Worm (Caenorhabditis elegans) whole organism, mixed stage, embryonic: Measurements from ENCODE around the gene sri-32.
"Not testable (repeated sequence)": the region's sequence is repeated elsewhere in the genome, so short reads cannot be mapped to it uniquely, and the experiment has no call there.

Experiments used
- M03D4.4 ChIP-seq: sonication (generic microtip); optimal IDR thresholded peaks from 2 replicates; lab custom pipeline; 2017; ENCODE audit warnings: mild to moderate bottlenecking, missing genetic modification characterization, missing compliant biosample characterization
- bed-3 ChIP-seq: fragments of 200-800 bp; sonication (Bioruptor generic); optimal IDR thresholded peaks from 3 replicates; lab custom pipeline; 2018; ENCODE audit warnings: mild to moderate bottlenecking, missing genetic modification characterization, moderate library complexity, missing compliant biosample characterization
- blmp-1 ChIP-seq: fragments of 150-350 bp; optimal IDR thresholded peaks from 2 replicates; lab custom pipeline; 2014; ENCODE audit warnings: missing biosample characterization, missing genetic modification characterization
- ceh-39 ChIP-seq: fragments of 150-350 bp; optimal IDR thresholded peaks from 2 replicates; lab custom pipeline; 2014; ENCODE audit warnings: missing biosample characterization, missing genetic modification characterization
- ceh-43 ChIP-seq: fragments of 200-800 bp; sonication (Bioruptor generic); optimal IDR thresholded peaks from 2 replicates; lab custom pipeline; 2018; ENCODE audit warnings: mild to moderate bottlenecking, missing genetic modification characterization, moderate library complexity, missing compliant biosample characterization
- ceh-83 ChIP-seq: fragments of 200-800 bp; sonication (Bioruptor generic); optimal IDR thresholded peaks from 2 replicates; lab custom pipeline; 2018; ENCODE audit warnings: mild to moderate bottlenecking, missing genetic modification characterization, missing compliant biosample characterization
- ces-1 ChIP-seq: fragments of 150-350 bp; optimal IDR thresholded peaks from 2 replicates; lab custom pipeline; 2014; ENCODE audit warnings: missing biosample characterization, missing genetic modification reagents, missing genetic modification characterization
- drap-1 ChIP-seq: fragments of 200-800 bp; sonication (Bioruptor generic); optimal IDR thresholded peaks from 3 replicates; lab custom pipeline; 2018; ENCODE audit warnings: mild to moderate bottlenecking, missing genetic modification characterization, missing compliant biosample characterization
- elt-1 ChIP-seq: sonication (generic microtip); optimal IDR thresholded peaks from 2 replicates; lab custom pipeline; 2017; ENCODE audit warnings: missing genetic modification characterization, mild to moderate bottlenecking, missing compliant biosample characterization, antibody characterized with exemption, moderate library complexity, borderline replicate concordance; ENCODE audit not compliant: insufficient read depth
- elt-3 ChIP-seq: fragments of 150-350 bp; optimal IDR thresholded peaks from 2 replicates; lab custom pipeline; 2014; ENCODE audit warnings: missing biosample characterization, missing genetic modification characterization
- flh-1 ChIP-seq: fragments of 200-800 bp; sonication (Bioruptor generic); optimal IDR thresholded peaks from 2 replicates; lab custom pipeline; 2018; ENCODE audit warnings: mild to moderate bottlenecking, missing genetic modification characterization, moderate library complexity, missing compliant biosample characterization
- ham-2 ChIP-seq: fragments of 200-800 bp; sonication (Bioruptor generic); optimal IDR thresholded peaks from 2 replicates; lab custom pipeline; 2018; ENCODE audit warnings: mild to moderate bottlenecking, missing genetic modification characterization, missing compliant biosample characterization
- lin-13 ChIP-seq: fragments of 150-350 bp; optimal IDR thresholded peaks from 2 replicates; lab custom pipeline; 2014; ENCODE audit warnings: missing biosample characterization, missing genetic modification characterization
- lin-32 ChIP-seq: fragments of 200-800 bp; sonication (Bioruptor generic); optimal IDR thresholded peaks from 2 replicates; lab custom pipeline; 2018; ENCODE audit warnings: mild to moderate bottlenecking, missing genetic modification characterization, missing compliant biosample characterization
- lsy-2 ChIP-seq: fragments of 150-350 bp; optimal IDR thresholded peaks from 2 replicates; lab custom pipeline; 2014; ENCODE audit warnings: missing biosample characterization, missing genetic modification characterization
- mab-5 ChIP-seq: fragments of 150-350 bp; optimal IDR thresholded peaks from 2 replicates; lab custom pipeline; 2014; ENCODE audit warnings: missing biosample characterization, missing genetic modification characterization
- mep-1 ChIP-seq: fragments of 150-350 bp; optimal IDR thresholded peaks from 2 replicates; lab custom pipeline; 2017; ENCODE audit warnings: missing biosample characterization, missing genetic modification reagents, missing genetic modification characterization, inconsistent platforms
- mls-2 ChIP-seq: sonication (generic microtip); optimal IDR thresholded peaks from 2 replicates; lab custom pipeline; 2016; ENCODE audit warnings: mild to moderate bottlenecking, missing genetic modification characterization, moderate library complexity, missing compliant biosample characterization
- nhr-12 ChIP-seq: fragments of 150-350 bp; optimal IDR thresholded peaks from 2 replicates; lab custom pipeline; 2014; ENCODE audit warnings: missing biosample characterization, missing genetic modification characterization
- nhr-2 ChIP-seq: fragments of 150-350 bp; optimal IDR thresholded peaks from 2 replicates; lab custom pipeline; 2014; ENCODE audit warnings: missing biosample characterization, missing genetic modification characterization
- nhr-28 ChIP-seq: fragments of 150-350 bp; optimal IDR thresholded peaks from 2 replicates; lab custom pipeline; 2014; ENCODE audit warnings: missing biosample characterization, missing genetic modification characterization
- nhr-76 ChIP-seq: sonication (generic microtip); optimal IDR thresholded peaks from 2 replicates; lab custom pipeline; 2017; ENCODE audit warnings: missing biosample characterization, missing genetic modification characterization
- pha-4 ChIP-seq: fragments of 150-350 bp; optimal IDR thresholded peaks from 2 replicates; lab custom pipeline; 2018; ENCODE audit warnings: missing biosample characterization, missing genetic modification reagents, missing genetic modification characterization
- snpc-4 ChIP-seq: fragments of 150-350 bp; optimal IDR thresholded peaks from 2 replicates; lab custom pipeline; 2014; ENCODE audit warnings: missing biosample characterization, missing genetic modification characterization
- sptf-1 ChIP-seq: sonication (generic microtip); optimal IDR thresholded peaks from 2 replicates; lab custom pipeline; 2017; ENCODE audit warnings: mild to moderate bottlenecking, missing genetic modification characterization, moderate library complexity, missing compliant biosample characterization
- tbx-8 ChIP-seq: fragments of 200-800 bp; sonication (Bioruptor generic); optimal IDR thresholded peaks from 2 replicates; lab custom pipeline; 2018; ENCODE audit warnings: mild to moderate bottlenecking, missing genetic modification characterization, moderate library complexity, missing compliant biosample characterization
- unc-120 ChIP-seq: sonication (generic microtip); optimal IDR thresholded peaks from 2 replicates; lab custom pipeline; 2017; ENCODE audit warnings: missing genetic modification characterization, missing compliant biosample characterization; ENCODE audit not compliant: poor library complexity, severe bottlenecking
- unc-39 ChIP-seq: fragments of 150-350 bp; optimal IDR thresholded peaks from 2 replicates; lab custom pipeline; 2014; ENCODE audit warnings: missing biosample characterization, missing genetic modification characterization
- zip-8 ChIP-seq: fragments of 150-350 bp; optimal IDR thresholded peaks from 2 replicates; lab custom pipeline; 2014; ENCODE audit warnings: missing biosample characterization, missing genetic modification characterization
- ztf-11 ChIP-seq: fragments of 150-350 bp; optimal IDR thresholded peaks from 2 replicates; lab custom pipeline; 2014; ENCODE audit warnings: missing biosample characterization, missing genetic modification characterization

sri-32 gene

ce11 chrII:3148404-3148803 lies 5.9 kb downstream of the sri-32 start:
- TF ChIP-seq mls-2 (tag; lab: Kevin White, UChicago) = no peak
- no peak for TF ChIP-seq bed-3 (GFP tag; lab: Kevin White, UChicago)
- no peak for TF ChIP-seq pha-4 (tag; lab: Kevin White, UChicago)
- TF ChIP-seq blmp-1 (tag; lab: Kevin White, UChicago) = no peak
- no peak for TF ChIP-seq lin-32
- TF ChIP-seq lsy-2 = no peak
- no peak for TF ChIP-seq mab-5
- TF ChIP-seq snpc-4 (tag; lab: Kevin White, UChicago) = no peak
- no peak for TF ChIP-seq M03D4.4 (tag; lab: Kevin White, UChicago)
- TF ChIP-seq ztf-11 (tag; lab: Kevin White, UChicago) = no peak
- no peak for TF ChIP-seq nhr-2
- no peak for TF ChIP-seq ceh-39 (tag; lab: Kevin White, UChicago)
- no peak for TF ChIP-seq flh-1 (GFP tag; lab: Kevin White, UChicago)
- no peak for TF ChIP-seq tbx-8 (GFP tag; lab: Kevin White, UChicago)
- TF ChIP-seq nhr-12 = no peak
- TF ChIP-seq lin-13 (tag; lab: Kevin White, UChicago) = no peak

DNA sequence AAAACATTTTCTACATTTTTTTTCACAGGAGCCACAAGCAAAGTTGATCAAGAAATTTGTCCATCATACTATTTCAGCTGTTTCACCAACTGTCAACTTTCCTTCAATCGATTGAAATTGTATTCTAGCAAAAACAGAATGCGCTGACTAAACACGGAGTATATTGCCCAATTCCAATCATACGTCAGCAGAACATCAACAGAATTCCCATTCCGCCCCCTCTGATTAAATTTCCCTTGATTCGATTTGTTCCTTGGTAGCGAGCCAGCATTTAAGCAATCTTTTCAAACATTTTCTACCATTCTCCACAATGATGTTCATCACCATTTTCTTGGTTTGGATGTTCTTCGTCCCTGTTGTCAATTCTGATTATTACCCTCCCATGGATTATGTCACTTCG lies 8.4 kb downstream of the sri-32 start, which contains the start of gene T10D4.15:
Gene T10D4.15, plus strand, starts transcription at position 301 of the 400 bp plus-strand sequence.
- TF ChIP-seq tbx-8 (GFP tag; lab: Kevin White, UChicago) (no peak), bed-3 (GFP tag; lab: Kevin White, UChicago) (no peak), snpc-4 (tag; lab: Kevin White, UChicago) (no peak), pha-4 (tag; lab: Kevin White, UChicago) (no peak), lsy-2 (no peak), mep-1 (tag; lab: Kevin White, UChicago) (no peak), ztf-11 (tag; lab: Kevin White, UChicago) (no peak), nhr-12 (no peak), mab-5 (no peak), ces-1 (GFP tag; lab: Kevin White, UChicago) (no peak), ham-2 (GFP tag; lab: Kevin White, UChicago) (no peak), nhr-2 (no peak), mls-2 (tag; lab: Kevin White, UChicago) (no peak), elt-3 (tag; lab: Kevin White, UChicago) (no peak), drap-1 (GFP tag; lab: Kevin White, UChicago) (no peak), nhr-28 (tag; lab: Kevin White, UChicago) (no peak)
- TF ChIP-seq, all 35 proteins: peak for 0

ce11 chrII:3144552-3144951 lies 9.7 kb downstream of the sri-32 start, which contains the start of gene sri-43:
sri-43 (minus strand) TSS chrII:3144652.
- not testable (repeated sequence) for TF ChIP-seq mep-1, unc-120, sptf-1 (tag; lab: Kevin White, UChicago)

- TF ChIP-seq ceh-83 (GFP tag; lab: Kevin White, UChicago); ceh-39 (tag; lab: Kevin White, UChicago); sptf-1 (tag; lab: Kevin White, UChicago): not testable (repeated sequence)
Measured at ce11 chrII:3142855-3143254, 11.4 kb downstream of the sri-32 start, which contains the start of gene sri-42. sri-42 (minus strand) TSS chrII:3142955.

DNA sequence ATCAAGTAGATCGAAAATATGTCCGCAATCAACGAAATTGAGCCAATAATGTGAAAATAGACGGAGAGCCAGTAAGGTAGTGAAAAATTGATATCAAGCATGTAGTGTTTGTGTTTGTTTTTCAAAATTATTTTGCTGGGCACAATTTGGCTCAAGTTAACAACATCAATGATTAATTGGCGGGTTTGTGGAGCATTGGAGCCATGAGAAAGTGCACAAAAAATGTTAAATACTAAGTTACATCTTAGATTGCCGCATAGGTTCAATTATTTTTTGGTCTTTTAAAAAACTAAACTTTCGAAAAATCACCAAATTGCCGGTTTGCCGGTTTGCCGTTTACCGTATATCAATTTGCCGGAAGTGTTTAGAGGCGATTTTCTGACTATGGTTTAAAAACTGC lies 16.5 kb downstream of the sri-32 start, which contains the start of gene sri-54:
Gene sri-54, minus strand, starts transcription at position 101 of the 400 bp plus-strand sequence.
- TF ChIP-seq mab-5 (no peak), bed-3 (GFP tag; lab: Kevin White, UChicago) (no peak), nhr-28 (tag; lab: Kevin White, UChicago) (no peak), drap-1 (GFP tag; lab: Kevin White, UChicago) (no peak), ceh-43 (GFP tag; lab: Kevin White, UChicago) (no peak), unc-120 (tag; lab: Kevin White, UChicago) (no peak), elt-1 (tag; lab: Kevin White, UChicago) (no peak), zip-8 (tag; lab: Kevin White, UChicago) (no peak), mep-1 (tag; lab: Kevin White, UChicago) (no peak), unc-39 (tag; lab: Kevin White, UChicago) (no peak), pha-4 (tag; lab: Kevin White, UChicago) (no peak), blmp-1 (tag; lab: Kevin White, UChicago) (no peak), ceh-39 (tag; lab: Kevin White, UChicago) (no peak), flh-1 (GFP tag; lab: Kevin White, UChicago) (no peak), nhr-2 (no peak), ceh-83 (GFP tag; lab: Kevin White, UChicago) (no peak), nhr-76 (no peak), lin-32 (no peak), lsy-2 (no peak)
